Fruit fly (Drosophila melanogaster): ENCODE results near the gene REPTOR.

REPTOR gene

dm6 chr3R:24543033-24543675 is 39.5 kb downstream of the REPTOR start (continued):
- TF ChIP-seq abd-A (tag; optimal IDR thresholded peaks at IDR 0.05) (no peak), z (GFP tag; IDR thresholded peaks at IDR 0.05) (no peak), trh (GFP tag; optimal IDR thresholded peaks at IDR 0.05) (peak; percentile 79), CG11723 (GFP tag; optimal IDR thresholded peaks at IDR 0.05) (peak; percentile 83), Atf3 (GFP tag; optimal IDR thresholded peaks at IDR 0.05) (peak; percentile 77), CG34376 (GFP tag; optimal IDR thresholded peaks at IDR 0.05) (peak; percentile 81), CG12659 (GFP tag; optimal IDR thresholded peaks at IDR 0.05) (peak; percentile 97), dmrt99B (tag; optimal IDR thresholded peaks at IDR 0.05) (peak; percentile 95), sqz (GFP tag; optimal IDR thresholded peaks at IDR 0.05) (no peak), ara (GFP tag; IDR thresholded peaks at IDR 0.05) (peak; percentile 86), hb (GFP tag; IDR thresholded peaks at IDR 0.05; ENCODE audit: partially characterized antibody) (no peak), ERR (GFP tag; optimal IDR thresholded peaks at IDR 0.05) (peak; percentile 78), sd (tag; optimal IDR thresholded peaks at IDR 0.05) (peak; percentile 91), slou (GFP tag; optimal IDR thresholded peaks at IDR 0.05) (peak; percentile 51), ash1 (GFP tag; optimal IDR thresholded peaks at IDR 0.05) (no peak), CG16813 (GFP tag; IDR thresholded peaks at IDR 0.05; ENCODE audit: partially characterized antibody) (no peak), CG18011 (GFP tag; optimal IDR thresholded peaks at IDR 0.05) (peak; percentile 83), kah (GFP tag; optimal IDR thresholded peaks at IDR 0.05) (peak; percentile 82), Dek (tag; optimal IDR thresholded peaks at IDR 0.05) (peak; percentile 93), CG10209 (GFP tag; optimal IDR thresholded peaks at IDR 0.05) (peak; percentile 92), bsh (GFP tag; optimal IDR thresholded peaks at IDR 0.05) (peak; percentile 58 to 89), CG12219 (GFP tag; optimal IDR thresholded peaks at IDR 0.05) (peak; percentile 93), ewg (GFP tag; optimal IDR thresholded peaks at IDR 0.05) (peak; percentile 80), CG17912 (GFP tag; optimal IDR thresholded peaks at IDR 0.05) (peak; percentile 91), CG31441 (GFP tag; IDR thresholded peaks at IDR 0.05) (no peak; the same call in 1 of the 2 replicates), Aef1 (GFP tag; IDR thresholded peaks at IDR 0.05) (peak; percentile 95), caup (GFP tag; optimal IDR thresholded peaks at IDR 0.05; ENCODE audit: severe bottlenecking) (peak; percentile 92), D19B (GFP tag; optimal IDR thresholded peaks at IDR 0.05) (peak; percentile 67), CG16779 (GFP tag; IDR thresholded peaks at IDR 0.05) (peak; percentile 95), CG12071 (GFP tag; optimal IDR thresholded peaks at IDR 0.05) (peak; percentile 82), NC2β (GFP tag; optimal IDR thresholded peaks at IDR 0.05) (peak; percentile 83), CG6791 (GFP tag; IDR thresholded peaks at IDR 0.05; ENCODE audit: partially characterized antibody) (no peak), amos (GFP tag; IDR thresholded peaks at IDR 0.05; ENCODE audit: partially characterized antibody) (no peak), CG33213 (GFP tag; optimal IDR thresholded peaks at IDR 0.05) (no peak), Antp (GFP tag; optimal IDR thresholded peaks at IDR 0.05) (peak; percentile 66), CG15514 (GFP tag; optimal IDR thresholded peaks at IDR 0.05) (peak; percentile 90), CG42726 (GFP tag; IDR thresholded peaks at IDR 0.05; ENCODE audit: partially characterized antibody) (no peak), Ssrp (tag; optimal IDR thresholded peaks at IDR 0.05) (peak; percentile 85), CG43689 (GFP tag; IDR thresholded peaks at IDR 0.05) (peak; percentile 95), seq (GFP tag; IDR thresholded peaks at IDR 0.05) (peak; percentile 96), run (tag; optimal IDR thresholded peaks at IDR 0.05) (peak; percentile 80), crp (GFP tag; optimal IDR thresholded peaks at IDR 0.05) (peak in 1 of 2 experiments; percentile 48), hkb (optimal IDR thresholded peaks at IDR 0.05) (no peak), hkb (GFP tag; IDR thresholded peaks at IDR 0.05) (peak; percentile 95), CG9876 (GFP tag; optimal IDR thresholded peaks at IDR 0.05) (peak; percentile 34), tio (GFP tag; optimal IDR thresholded peaks at IDR 0.05) (peak; percentile 84), CrebB (tag; optimal IDR thresholded peaks at IDR 0.05) (peak; percentile 94), grau (tag; optimal IDR thresholded peaks at IDR 0.05) (peak; percentile 99)
